Worm (Caenorhabditis elegans): ENCODE results near the gene C18D1.2.

The C18D1.2 gene

DNA sequence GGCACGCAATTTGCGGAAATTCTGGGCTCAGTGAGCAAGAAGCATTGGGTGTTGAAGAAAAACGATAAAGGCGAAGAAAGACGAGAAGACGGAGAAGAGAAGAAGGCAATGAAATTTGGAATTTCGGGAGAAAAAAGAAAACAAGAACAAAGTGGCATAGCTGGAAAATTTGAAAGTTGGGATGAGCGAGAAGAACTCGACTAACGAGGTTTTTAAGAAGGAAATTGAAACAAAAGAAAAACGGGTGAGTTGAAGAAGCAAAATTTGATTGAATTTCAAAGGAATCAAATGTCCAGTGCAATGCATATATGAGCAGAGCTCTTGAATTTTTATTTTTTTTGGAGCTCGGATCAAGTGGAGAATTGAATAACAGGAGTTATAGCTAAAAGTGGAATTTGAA is 35.0 kb upstream of the C18D1.2 start:
- TF ChIP-seq klf-2 (GFP tag; conservative IDR thresholded peaks at IDR 0.05) (no peak), flt-1 (GFP tag; IDR thresholded peaks at IDR 0.05) (no peak), T22C8.4 (GFP tag; IDR thresholded peaks at IDR 0.05) (no peak), ref-1 (GFP tag; conservative IDR thresholded peaks at IDR 0.05) (no peak), ztf-23 (GFP tag; IDR thresholded peaks at IDR 0.05) (no peak), cog-1 (tag; optimal IDR thresholded peaks at IDR 0.05) (no peak), tab-1 (GFP tag; IDR thresholded peaks at IDR 0.05) (no peak), med-1 (GFP tag; optimal IDR thresholded peaks at IDR 0.05; ENCODE audit: insufficient read depth) (no peak), ztf-29 (GFP tag; IDR thresholded peaks at IDR 0.05) (no peak)

DNA sequence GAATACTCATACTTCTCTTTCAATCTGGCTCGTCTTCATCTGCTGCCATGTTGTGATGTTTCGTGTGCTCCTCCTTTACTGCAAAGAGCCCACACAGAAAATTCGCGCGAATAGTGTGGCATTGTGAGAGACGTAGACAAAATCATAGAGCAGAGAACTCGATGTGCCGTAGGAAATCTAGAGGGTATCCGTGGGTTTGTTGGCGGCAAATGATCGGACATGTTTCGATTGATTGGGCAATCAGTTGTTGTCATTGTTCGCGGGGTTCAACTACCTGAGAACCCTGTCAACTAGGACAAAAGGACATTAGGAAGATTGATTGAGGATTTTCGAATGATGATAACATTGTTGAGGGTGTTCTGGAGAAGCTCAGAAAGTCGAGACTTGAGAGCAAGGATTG is 31.7 kb upstream of the C18D1.2 start:
- TF ChIP-seq ztf-29 (GFP tag; IDR thresholded peaks at IDR 0.05) (no peak), flt-1 (GFP tag; IDR thresholded peaks at IDR 0.05) (no peak), T22C8.4 (GFP tag; IDR thresholded peaks at IDR 0.05) (no peak), ztf-23 (GFP tag; IDR thresholded peaks at IDR 0.05) (no peak), ref-1 (GFP tag; conservative IDR thresholded peaks at IDR 0.05) (no peak), med-1 (GFP tag; optimal IDR thresholded peaks at IDR 0.05; ENCODE audit: insufficient read depth) (no peak), cog-1 (tag; optimal IDR thresholded peaks at IDR 0.05) (no peak)

DNA sequence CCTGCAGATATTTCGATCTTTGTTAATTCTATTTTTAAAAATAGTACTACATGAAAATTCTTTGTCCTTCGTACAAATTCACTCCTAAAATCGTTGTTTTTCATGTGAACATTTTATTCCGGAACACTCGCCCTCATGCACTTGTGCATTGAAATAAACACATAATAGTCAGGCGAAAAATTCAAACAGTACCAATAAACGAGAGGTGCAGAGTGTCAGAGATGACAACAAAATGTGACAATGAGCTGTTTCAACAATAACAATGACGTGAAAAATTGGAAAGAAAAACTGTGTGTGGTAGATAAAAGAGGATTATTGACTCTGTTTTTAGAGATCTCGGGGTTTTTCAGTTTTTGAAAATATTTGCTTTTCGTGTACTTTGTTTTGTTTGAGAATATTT is 28.6 kb upstream of the C18D1.2 start, which contains the start of gene F52H3.6:
F52H3.6 (minus strand) TSS at position 228 of the 400 bp plus-strand sequence.
- TF ChIP-seq tab-1 (GFP tag; IDR thresholded peaks at IDR 0.05) = no peak
- no peak for TF ChIP-seq klf-2 (GFP tag; conservative IDR thresholded peaks at IDR 0.05)
- TF ChIP-seq ref-1 (GFP tag; conservative IDR thresholded peaks at IDR 0.05) = no peak
- no peak for TF ChIP-seq med-1 (GFP tag; optimal IDR thresholded peaks at IDR 0.05; ENCODE audit: insufficient read depth)
- TF ChIP-seq ztf-23 (GFP tag; IDR thresholded peaks at IDR 0.05) = no peak
- no peak for TF ChIP-seq ztf-29 (GFP tag; IDR thresholded peaks at IDR 0.05)
- TF ChIP-seq flt-1 (GFP tag; IDR thresholded peaks at IDR 0.05) = no peak
- no peak for TF ChIP-seq cog-1 (tag; optimal IDR thresholded peaks at IDR 0.05)
- TF ChIP-seq T22C8.4 (GFP tag; IDR thresholded peaks at IDR 0.05) = no peak

DNA sequence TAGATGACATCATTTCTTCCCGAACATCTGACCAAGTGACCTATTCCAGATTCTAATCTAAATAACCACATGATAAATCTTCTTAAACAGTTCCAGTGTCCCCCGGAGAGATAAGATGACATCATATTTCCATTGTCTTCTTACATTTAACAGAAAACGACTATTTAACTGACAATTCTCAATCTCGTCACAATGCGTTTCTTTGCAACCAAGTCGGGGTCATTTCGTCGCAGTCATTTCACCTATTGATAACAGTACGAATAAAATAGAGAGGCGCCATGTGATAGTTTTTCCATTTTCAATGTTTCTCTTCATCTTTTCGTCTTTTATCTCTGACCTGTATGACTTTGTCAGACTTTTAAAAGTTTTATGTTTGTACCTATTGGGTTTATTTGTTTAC is 27.7 kb upstream of the C18D1.2 start:
- TF ChIP-seq tab-1 (GFP tag; IDR thresholded peaks at IDR 0.05) (no peak), cog-1 (tag; optimal IDR thresholded peaks at IDR 0.05) (no peak), ref-1 (GFP tag; conservative IDR thresholded peaks at IDR 0.05) (no peak), flt-1 (GFP tag; IDR thresholded peaks at IDR 0.05) (no peak), ztf-29 (GFP tag; IDR thresholded peaks at IDR 0.05) (no peak), T22C8.4 (GFP tag; IDR thresholded peaks at IDR 0.05) (no peak), med-1 (GFP tag; optimal IDR thresholded peaks at IDR 0.05; ENCODE audit: insufficient read depth) (no peak), ztf-23 (GFP tag; IDR thresholded peaks at IDR 0.05) (no peak), klf-2 (GFP tag; conservative IDR thresholded peaks at IDR 0.05) (no peak)

ce11 chrII:10029890-10030289 is 26.9 kb upstream of the C18D1.2 start, which contains the start of gene ttc-36:
Gene ttc-36, plus strand, starts transcription at chrII:10030190.
- no peak for TF ChIP-seq flt-1 (GFP tag; IDR thresholded peaks at IDR 0.05)
- no peak for TF ChIP-seq ref-1 (GFP tag; conservative IDR thresholded peaks at IDR 0.05)
- no peak for TF ChIP-seq T22C8.4 (GFP tag; IDR thresholded peaks at IDR 0.05)
- no peak for TF ChIP-seq ztf-29 (GFP tag; IDR thresholded peaks at IDR 0.05)
- no peak for TF ChIP-seq cog-1 (tag; optimal IDR thresholded peaks at IDR 0.05)
- TF ChIP-seq ztf-23 (GFP tag; IDR thresholded peaks at IDR 0.05) = no peak
- TF ChIP-seq med-1 (GFP tag; optimal IDR thresholded peaks at IDR 0.05; ENCODE audit: insufficient read depth) = no peak
- no peak for TF ChIP-seq klf-2 (GFP tag; conservative IDR thresholded peaks at IDR 0.05)
- no peak for TF ChIP-seq tab-1 (GFP tag; IDR thresholded peaks at IDR 0.05)

DNA sequence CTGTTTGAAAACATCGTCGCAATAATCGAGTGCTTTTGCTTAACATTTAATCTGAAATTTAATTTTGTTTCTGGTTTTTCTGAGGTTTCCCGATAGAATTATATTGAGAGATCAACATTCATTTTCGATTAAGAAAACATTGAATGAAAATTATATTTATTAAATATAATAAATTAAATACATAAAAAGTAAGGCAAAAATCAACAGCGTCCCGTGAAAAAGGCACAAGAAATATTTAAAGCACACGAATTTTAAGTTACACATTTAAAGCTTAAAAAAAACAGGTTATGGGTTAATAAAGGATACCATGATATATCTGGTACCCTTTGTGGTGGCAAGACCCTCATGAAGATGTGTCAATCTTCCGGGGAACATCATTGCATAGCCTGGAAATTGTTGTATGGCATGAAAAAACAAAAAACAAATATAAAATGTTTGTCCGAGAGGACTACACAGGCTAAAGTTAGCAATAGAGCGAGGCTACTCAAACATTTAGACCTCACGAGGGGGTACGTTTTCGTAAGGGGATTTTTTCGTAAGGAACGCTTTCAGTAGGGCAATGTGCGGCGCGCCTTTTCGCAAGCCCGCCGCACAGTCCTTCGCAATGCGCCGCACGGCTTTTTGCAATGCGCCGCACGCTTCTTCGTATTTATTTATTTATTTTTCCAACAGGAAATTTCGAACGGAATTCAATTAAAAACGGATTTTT is 23.5 kb upstream of the C18D1.2 start, which contains the start of gene mtcu-2:
mtcu-2 (minus strand) TSS at position 51 of the 709 bp plus-strand sequence.
- TF ChIP-seq ztf-23 (GFP tag; IDR thresholded peaks at IDR 0.05) (peak; percentile 98), T22C8.4 (GFP tag; IDR thresholded peaks at IDR 0.05) (peak; percentile 79), flt-1 (GFP tag; IDR thresholded peaks at IDR 0.05) (peak; percentile 94), ref-1 (GFP tag; conservative IDR thresholded peaks at IDR 0.05) (peak; percentile 56; the same call in 1 of the 2 replicates), tab-1 (GFP tag; IDR thresholded peaks at IDR 0.05) (peak; percentile 79), klf-2 (GFP tag; conservative IDR thresholded peaks at IDR 0.05) (peak; percentile 91), ztf-29 (GFP tag; IDR thresholded peaks at IDR 0.05) (peak; percentile 91)

ce11 chrII:10034769-10035168 is 22.0 kb upstream of the C18D1.2 start:
- TF ChIP-seq tab-1 (GFP tag; IDR thresholded peaks at IDR 0.05) (0 out of 2 replicates have a peak, but pooled peaks have one; percentile 40), klf-2 (GFP tag; conservative IDR thresholded peaks at IDR 0.05) (peak; percentile 88), ztf-23 (GFP tag; IDR thresholded peaks at IDR 0.05) (peak; percentile 73), flt-1 (GFP tag; IDR thresholded peaks at IDR 0.05) (peak; percentile 78; the same call in 1 of the 2 replicates)

DNA sequence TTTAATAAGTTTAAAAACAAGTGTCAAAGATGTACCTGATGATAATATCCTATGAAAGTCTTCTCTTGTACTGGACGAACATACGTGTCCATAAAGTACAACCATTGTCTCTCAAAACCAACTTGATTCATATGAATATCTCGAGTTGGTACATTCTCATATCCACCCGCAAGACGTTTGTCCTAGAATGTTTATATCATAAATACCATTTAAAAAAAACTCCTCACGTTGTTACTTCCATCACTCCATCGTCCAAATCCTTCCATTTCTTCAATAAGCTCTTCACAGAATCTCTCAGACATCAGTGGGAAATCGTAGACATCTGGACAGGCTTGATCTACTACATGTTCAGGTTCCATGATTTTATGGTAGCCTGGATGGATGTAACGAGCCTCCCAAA is 21.4 kb upstream of the C18D1.2 start:
- TF ChIP-seq flt-1 (GFP tag; IDR thresholded peaks at IDR 0.05) = no peak
- TF ChIP-seq med-1 (GFP tag; optimal IDR thresholded peaks at IDR 0.05; ENCODE audit: insufficient read depth) = no peak
- TF ChIP-seq ztf-23 (GFP tag; IDR thresholded peaks at IDR 0.05) = no peak
- no peak for TF ChIP-seq T22C8.4 (GFP tag; IDR thresholded peaks at IDR 0.05)
- no peak for TF ChIP-seq ztf-29 (GFP tag; IDR thresholded peaks at IDR 0.05)
- no peak for TF ChIP-seq klf-2 (GFP tag; conservative IDR thresholded peaks at IDR 0.05)
- TF ChIP-seq cog-1 (tag; optimal IDR thresholded peaks at IDR 0.05) = no peak
- TF ChIP-seq tab-1 (GFP tag; IDR thresholded peaks at IDR 0.05) = no peak
- no peak for TF ChIP-seq ref-1 (GFP tag; conservative IDR thresholded peaks at IDR 0.05)

DNA sequence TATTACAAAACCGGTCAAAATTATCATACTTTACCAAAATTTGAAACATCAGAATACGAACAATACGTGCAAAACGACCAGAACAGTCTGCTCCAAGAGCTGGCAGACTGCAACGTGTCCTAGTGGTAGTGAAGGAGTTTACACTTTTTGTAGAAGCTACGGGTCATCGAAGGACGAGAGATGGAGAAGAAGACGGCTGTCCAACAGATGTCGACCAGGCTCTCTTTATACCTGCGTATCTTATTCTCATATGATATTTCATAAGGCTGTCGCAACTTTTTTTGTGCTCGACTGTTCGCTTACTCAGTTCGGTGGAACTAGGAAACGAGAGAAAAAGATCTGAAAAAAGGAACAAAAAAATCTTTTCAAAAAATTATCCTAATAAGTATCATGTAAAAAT is 17.0 kb upstream of the C18D1.2 start, which contains the start of gene let-268:
let-268 (minus strand) TSS at position 182 of the 400 bp plus-strand sequence.
- TF ChIP-seq tab-1 (GFP tag; IDR thresholded peaks at IDR 0.05) = no peak
- no peak for TF ChIP-seq ref-1 (GFP tag; conservative IDR thresholded peaks at IDR 0.05)
- no peak for TF ChIP-seq ztf-23 (GFP tag; IDR thresholded peaks at IDR 0.05)

- TF ChIP-seq med-1 (GFP tag; optimal IDR thresholded peaks at IDR 0.05; ENCODE audit: insufficient read depth) = no peak
- TF ChIP-seq flt-1 (GFP tag; IDR thresholded peaks at IDR 0.05) = no peak
- TF ChIP-seq klf-2 (GFP tag; conservative IDR thresholded peaks at IDR 0.05) = no peak
- TF ChIP-seq tab-1 (GFP tag; IDR thresholded peaks at IDR 0.05) = no peak
- no peak for TF ChIP-seq ztf-23 (GFP tag; IDR thresholded peaks at IDR 0.05)
- no peak for TF ChIP-seq ztf-29 (GFP tag; IDR thresholded peaks at IDR 0.05)
- no peak for TF ChIP-seq T22C8.4 (GFP tag; IDR thresholded peaks at IDR 0.05)
- TF ChIP-seq ref-1 (GFP tag; conservative IDR thresholded peaks at IDR 0.05) = no peak
Observed at ce11 chrII:10040834-10041233, 16.0 kb upstream of the C18D1.2 start, which contains the start of gene ogr-2. Gene ogr-2, plus strand, starts transcription at chrII:10041134.
